Worm (Caenorhabditis elegans): Measurements from ENCODE around the gene tat-1.

The tat-1 gene

ce11 chrIII:12421708-12422107 lies at the start of gene tat-1:
Gene tat-1 (minus strand): TSS chrIII:12421718.
- TF ChIP-seq hmg-1.2 (GFP tag; IDR thresholded peaks at IDR 0.05), result peak; percentile 58; the same call in 1 of the 2 replicates
- TF ChIP-seq T26A5.8 (tag; optimal IDR thresholded peaks at IDR 0.05), result no peak

- TF ChIP-seq lin-26 (GFP tag; IDR thresholded peaks at IDR 0.05) (0 out of 2 replicates have a peak, but pooled peaks have one; percentile 10), B0035.1 (tag; optimal IDR thresholded peaks at IDR 0.05) (no peak), egrh-3 (GFP tag; IDR thresholded peaks at IDR 0.05) (peak; percentile 77; the same call in 1 of the 2 replicates), repo-1 (tag; optimal IDR thresholded peaks at IDR 0.05) (no peak), egl-44 (GFP tag; IDR thresholded peaks at IDR 0.05) (no peak), nfyb-1 (GFP tag; IDR thresholded peaks at IDR 0.05) (no peak), zfh-2 (GFP tag; conservative IDR thresholded peaks at IDR 0.05) (peak; percentile 74)
These were observed 49.1 kb upstream of the tat-1 start for ce11 chrIII:12470589-12470988.

- TF ChIP-seq die-1 (tag; optimal IDR thresholded peaks at IDR 0.05) (no peak), egrh-3 (GFP tag; IDR thresholded peaks at IDR 0.05) (peak; percentile 69; the same call in 1 of the 2 replicates), zfh-2 (GFP tag; conservative IDR thresholded peaks at IDR 0.05) (peak; percentile 71)
These were observed 48.3 kb upstream of the tat-1 start for ce11 chrIII:12469800-12470199.

- TF ChIP-seq let-607 (tag; optimal IDR thresholded peaks at IDR 0.05) (no peak), attf-3 (GFP tag; conservative IDR thresholded peaks at IDR 0.05) (no peak), mes-4 (tag; optimal IDR thresholded peaks at IDR 0.05) (no peak), F23B12.7 (tag; optimal IDR thresholded peaks at IDR 0.05; ENCODE audit: insufficient read depth) (no peak)
These were observed 47.4 kb upstream of the tat-1 start, which contains the start of gene Y49E10.29 for ce11 chrIII:12468869-12469268. Gene Y49E10.29 (plus strand): TSS chrIII:12469169.

ce11 chrIII:12466310-12466709 lies 44.8 kb upstream of the tat-1 start, which contains the start of gene pstk-1:
Gene pstk-1 (plus strand): TSS chrIII:12466610.
- no peak for TF ChIP-seq mel-28 (tag; optimal IDR thresholded peaks at IDR 0.05; ENCODE audit: borderline replicate concordance)
- TF ChIP-seq B0261.1 (tag; optimal IDR thresholded peaks at IDR 0.05), result no peak
- TF ChIP-seq atf-7 (tag; optimal IDR thresholded peaks at IDR 0.05), result no peak
- no peak for TF ChIP-seq dox-1 (GFP tag; IDR thresholded peaks at IDR 0.05)
- no peak for TF ChIP-seq F55B11.4 (tag; optimal IDR thresholded peaks at IDR 0.05; ENCODE audit: borderline replicate concordance, insufficient read depth)
- TF ChIP-seq Y53F4B.3 (GFP tag; IDR thresholded peaks at IDR 0.05), result no peak
- TF ChIP-seq bed-2 (GFP tag; IDR thresholded peaks at IDR 0.05), result no peak
- TF ChIP-seq egl-18 (GFP tag; IDR thresholded peaks at IDR 0.05), result no peak
- no peak for TF ChIP-seq nfya-1 (tag; optimal IDR thresholded peaks at IDR 0.05; ENCODE audit: borderline replicate concordance, insufficient read depth)
- no peak for TF ChIP-seq nhr-90 (tag; optimal IDR thresholded peaks at IDR 0.05)
- no peak for TF ChIP-seq Y79H2A.3 (GFP tag; conservative IDR thresholded peaks at IDR 0.05)
- TF ChIP-seq B0035.1 (tag; optimal IDR thresholded peaks at IDR 0.05), result no peak
- no peak for TF ChIP-seq sea-2 (GFP tag; IDR thresholded peaks at IDR 0.05)
- no peak for TF ChIP-seq F37B4.10 (GFP tag; IDR thresholded peaks at IDR 0.05)
- no peak for TF ChIP-seq unc-130 (GFP tag; optimal IDR thresholded peaks at IDR 0.05)

- TF ChIP-seq mxl-1 (tag; optimal IDR thresholded peaks at IDR 0.05), result no peak
These were observed 37.5 kb upstream of the tat-1 start for ce11 chrIII:12458970-12459369.

Data from whole organism, young adult.